Worm (Caenorhabditis elegans) whole organism, dauer: ENCODE measurements around the gene chil-2.

ENCODE experiments used
- unc-62 ChIP-seq: sonication (generic microtip); optimal IDR thresholded peaks from 2 replicates; lab custom pipeline; 2017; ENCODE audit warnings: missing biosample characterization, missing genetic modification reagents, missing genetic modification characterization

The chil-2 gene

ce11 chrII:9874508-9875229 is at the start of gene chil-2, which contains the start of gene ctsa-3.2:
Gene chil-2 (minus strand): TSS chrII:9874608.
Gene ctsa-3.2 (plus strand): TSS chrII:9875179.
- TF ChIP-seq unc-62 (GFP tag; lab: Kevin White, UChicago): no peak

ce11 chrII:9921622-9922269 is 47.3 kb upstream of the chil-2 start, which contains the start of gene C05C10.2:
Gene C05C10.2 (plus strand): TSS chrII:9922219.
- TF ChIP-seq unc-62 (GFP tag; lab: Kevin White, UChicago): no peak

- no peak for TF ChIP-seq unc-62 (GFP tag; lab: Kevin White, UChicago)
Measured at ce11 chrII:9920468-9920867, 46.1 kb upstream of the chil-2 start, which contains the start of gene pho-10. Gene pho-10 (minus strand): TSS chrII:9920568.

- no peak for TF ChIP-seq unc-62 (GFP tag; lab: Kevin White, UChicago)
Measured at ce11 chrII:9917904-9918303, 43.5 kb upstream of the chil-2 start, which contains the start of gene C05C10.8. Gene C05C10.8 (minus strand): TSS chrII:9918004.

ce11 chrII:9916177-9916576 is 41.8 kb upstream of the chil-2 start, which contains the start of gene F26C11.4:
Gene F26C11.4 (minus strand): TSS chrII:9916277.
- no peak for TF ChIP-seq unc-62 (GFP tag; lab: Kevin White, UChicago)

ce11 chrII:9914999-9915398 is 40.6 kb upstream of the chil-2 start, which contains the start of gene F26C11.3:
Gene F26C11.3 (minus strand): TSS chrII:9915099.
- no peak for TF ChIP-seq unc-62 (GFP tag; lab: Kevin White, UChicago)

- no peak for TF ChIP-seq unc-62 (GFP tag; lab: Kevin White, UChicago)
Measured at ce11 chrII:9904459-9904858, 30.1 kb upstream of the chil-2 start.

- TF ChIP-seq unc-62 (GFP tag; lab: Kevin White, UChicago): no peak
Measured at ce11 chrII:9900276-9900675, 25.9 kb upstream of the chil-2 start, which contains the start of gene unc-4. Gene unc-4 (minus strand): TSS chrII:9900376.

- TF ChIP-seq unc-62 (GFP tag; lab: Kevin White, UChicago): no peak
Measured at ce11 chrII:9898744-9899143, 24.3 kb upstream of the chil-2 start.

ce11 chrII:9895173-9895572 is 20.8 kb upstream of the chil-2 start:
- no peak for TF ChIP-seq unc-62 (GFP tag; lab: Kevin White, UChicago)

ce11 chrII:9894435-9894834 is 20.0 kb upstream of the chil-2 start, which contains the start of gene F26C11.1:
Gene F26C11.1 (plus strand): TSS chrII:9894735.
- no peak for TF ChIP-seq unc-62 (GFP tag; lab: Kevin White, UChicago)

ce11 chrII:9892409-9892808 is 18.0 kb upstream of the chil-2 start, which contains the start of gene C08H9.16:
Gene C08H9.16 (plus strand): TSS chrII:9892778.
- no peak for TF ChIP-seq unc-62 (GFP tag; lab: Kevin White, UChicago)

ce11 chrII:9891823-9892222 is 17.4 kb upstream of the chil-2 start:
- no peak for TF ChIP-seq unc-62 (GFP tag; lab: Kevin White, UChicago)

- TF ChIP-seq unc-62 (GFP tag; lab: Kevin White, UChicago): no peak
Measured at ce11 chrII:9891031-9891689, 16.8 kb upstream of the chil-2 start, which contains the start of gene vgln-1. Gene vgln-1 (minus strand): TSS chrII:9891081.

ce11 chrII:9888549-9888948 is 14.1 kb upstream of the chil-2 start:
- no peak for TF ChIP-seq unc-62 (GFP tag; lab: Kevin White, UChicago)

- no peak for TF ChIP-seq unc-62 (GFP tag; lab: Kevin White, UChicago)
Measured at ce11 chrII:9886216-9886615, 11.8 kb upstream of the chil-2 start, which contains the start of gene algn-8. Gene algn-8 (minus strand): TSS chrII:9886442.
